Worm (Caenorhabditis elegans) whole organism, early embryonic: ENCODE measurements around the gene E02H9.9.
"Not testable (repeated sequence)": the region's sequence is repeated elsewhere in the genome, so short reads cannot be mapped to it uniquely, and the experiment has no call there.

ENCODE experiments used
- B0310.2 ChIP-seq: sonication (generic microtip); optimal IDR thresholded peaks from 2 replicates; lab custom pipeline; 2016; ENCODE audit warnings: mild to moderate bottlenecking, missing genetic modification characterization, missing compliant biosample characterization
- ama-1 ChIP-seq: fragments of 150-350 bp; optimal IDR thresholded peaks from 2 replicates; lab custom pipeline; 2014
- ceh-36 ChIP-seq: sonication (generic microtip); optimal IDR thresholded peaks from 2 replicates; lab custom pipeline; 2016; ENCODE audit warnings: missing genetic modification characterization, inconsistent platforms, missing compliant biosample characterization
- flt-1 ChIP-seq: fragments of 200-800 bp; sonication (Bioruptor generic); IDR thresholded peaks from 2 replicates; pipeline ENCODE4 v1.3.6; 2022; ENCODE audit warnings: missing genetic modification characterization, missing compliant biosample characterization
- hmbx-1 ChIP-seq: sonication (generic microtip); optimal IDR thresholded peaks from 2 replicates; lab custom pipeline; 2016; ENCODE audit warnings: mild to moderate bottlenecking, missing genetic modification characterization, missing compliant biosample characterization
- sea-1 ChIP-seq: fragments of 200-800 bp; sonication (Bioruptor generic); conservative IDR thresholded peaks from 2 replicates; pipeline ENCODE4 v1.3.6; 2022; ENCODE audit warnings: missing genetic modification characterization, missing compliant biosample characterization
- tbx-37 ChIP-seq: fragments of 200-800 bp; sonication (Bioruptor generic); conservative IDR thresholded peaks from 2 replicates; pipeline ENCODE4 v1.3.6; 2022; ENCODE audit warnings: missing genetic modification reagents, missing genetic modification characterization, missing compliant biosample characterization

ce11 chrIII:2500636-2501035 is 32.5 kb upstream of the E02H9.9 start:
- 0 out of 2 replicates have a peak, but pooled peaks have one; percentile 18 for TF ChIP-seq flt-1 (GFP tag; lab: Robert Waterston, UW)
- TF ChIP-seq hmbx-1; sea-1; ceh-36; tbx-37 (GFP tag; lab: Robert Waterston, UW); ama-1 (lab: Kevin White, UChicago); B0310.2: not testable (repeated sequence)
